Fruit fly (Drosophila melanogaster): ENCODE data around the gene CG17202.

The CG17202 gene

DNA sequence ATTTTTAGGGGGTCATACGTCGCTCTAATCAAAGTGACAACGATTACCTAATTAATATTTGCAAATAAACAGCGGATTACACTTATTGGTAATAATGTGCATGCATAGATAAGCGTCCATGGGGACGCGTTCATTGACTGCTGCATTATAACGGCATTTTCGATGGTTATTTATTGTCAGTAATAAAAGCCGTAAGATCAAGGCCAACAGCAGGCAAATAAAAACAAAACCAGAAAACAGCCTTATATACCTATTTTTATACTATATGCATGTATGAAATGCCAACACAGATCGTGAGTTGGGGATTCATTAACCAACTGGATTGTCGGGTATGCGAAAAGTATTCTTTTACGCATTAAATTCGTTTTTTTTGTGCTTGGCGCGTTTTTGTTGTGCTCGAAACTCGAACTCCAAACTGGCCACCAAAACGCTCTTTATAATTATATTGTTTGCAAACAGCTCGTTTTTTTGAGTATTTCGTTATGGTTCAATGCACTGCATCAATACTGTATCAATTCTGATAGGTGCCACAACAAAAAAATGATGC is 28.2 kb downstream of the CG17202 start:
- TF ChIP-seq Pif1B (GFP tag; optimal IDR thresholded peaks at IDR 0.05) (no peak), EcR (GFP tag; optimal IDR thresholded peaks at IDR 0.05) (peak; percentile 91)

DNA sequence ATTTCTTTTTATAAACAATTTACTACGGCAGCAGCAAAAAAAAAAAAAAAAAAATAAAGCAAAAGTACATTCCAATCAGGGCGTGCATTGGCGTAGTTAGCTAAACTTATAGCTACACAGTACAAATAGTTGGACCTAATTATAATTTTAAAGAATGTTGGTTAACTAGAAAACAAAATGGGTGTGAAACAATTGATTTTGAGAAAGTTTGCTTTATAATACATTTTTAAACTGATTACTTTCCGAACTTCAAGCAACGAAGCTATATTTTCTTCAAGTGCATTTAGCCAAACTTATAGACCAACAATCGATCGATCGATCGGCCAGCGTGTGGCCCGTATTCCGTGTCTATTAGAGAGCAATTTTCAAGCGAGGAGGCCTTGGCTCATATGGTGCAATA is 28.8 kb downstream of the CG17202 start:
- TF ChIP-seq rn (GFP tag; IDR thresholded peaks at IDR 0.05), result no peak
- peak; percentile 21 for TF ChIP-seq CG15710 (tag; optimal IDR thresholded peaks at IDR 0.05)
- no peak for TF ChIP-seq fd96Ca (GFP tag; IDR thresholded peaks at IDR 0.05)
- TF ChIP-seq CG8159 (tag; optimal IDR thresholded peaks at IDR 0.05), result peak; percentile 32
- TF ChIP-seq CG10348 (GFP tag; IDR thresholded peaks at IDR 0.05), result 0 out of 2 replicates have a peak, but pooled peaks have one; percentile 11
- 0 out of 3 replicates have a peak, but pooled peaks have one; percentile 49 for TF ChIP-seq CG4496 (GFP tag; IDR thresholded peaks at IDR 0.05)
- TF ChIP-seq CG32121 (GFP tag; IDR thresholded peaks at IDR 0.05), result peak; percentile 22; the same call in 1 of the 2 replicates
- no peak for TF ChIP-seq EcR (GFP tag; optimal IDR thresholded peaks at IDR 0.05)
- TF ChIP-seq Snoo (tag; optimal IDR thresholded peaks at IDR 0.05), result no peak
- TF ChIP-seq CG14655 (GFP tag; optimal IDR thresholded peaks at IDR 0.05), result no peak
- peak; percentile 29 for TF ChIP-seq Ets98B (GFP tag; IDR thresholded peaks at IDR 0.05)
- 0 out of 2 replicates have a peak, but pooled peaks have one; percentile 35 for TF ChIP-seq CG12605 (GFP tag; IDR thresholded peaks at IDR 0.05)
- no peak for TF ChIP-seq Pif1B (GFP tag; optimal IDR thresholded peaks at IDR 0.05)
- TF ChIP-seq CG17806 (tag; optimal IDR thresholded peaks at IDR 0.05), result peak; percentile 27
- peak; percentile 15 for TF ChIP-seq CG34367 (tag; optimal IDR thresholded peaks at IDR 0.05)
- TF ChIP-seq D1 (tag; optimal IDR thresholded peaks at IDR 0.05), result no peak
- peak; percentile 20 for TF ChIP-seq CG8301 (tag; optimal IDR thresholded peaks at IDR 0.05)
- TF ChIP-seq CG9948 (tag; optimal IDR thresholded peaks at IDR 0.05), result peak; percentile 22
- no peak for TF ChIP-seq gl (tag; optimal IDR thresholded peaks at IDR 0.05)
- TF ChIP-seq Pif1A (GFP tag; optimal IDR thresholded peaks at IDR 0.05), result no peak
- no peak for TF ChIP-seq CG13204 (GFP tag; optimal IDR thresholded peaks at IDR 0.05)

DNA sequence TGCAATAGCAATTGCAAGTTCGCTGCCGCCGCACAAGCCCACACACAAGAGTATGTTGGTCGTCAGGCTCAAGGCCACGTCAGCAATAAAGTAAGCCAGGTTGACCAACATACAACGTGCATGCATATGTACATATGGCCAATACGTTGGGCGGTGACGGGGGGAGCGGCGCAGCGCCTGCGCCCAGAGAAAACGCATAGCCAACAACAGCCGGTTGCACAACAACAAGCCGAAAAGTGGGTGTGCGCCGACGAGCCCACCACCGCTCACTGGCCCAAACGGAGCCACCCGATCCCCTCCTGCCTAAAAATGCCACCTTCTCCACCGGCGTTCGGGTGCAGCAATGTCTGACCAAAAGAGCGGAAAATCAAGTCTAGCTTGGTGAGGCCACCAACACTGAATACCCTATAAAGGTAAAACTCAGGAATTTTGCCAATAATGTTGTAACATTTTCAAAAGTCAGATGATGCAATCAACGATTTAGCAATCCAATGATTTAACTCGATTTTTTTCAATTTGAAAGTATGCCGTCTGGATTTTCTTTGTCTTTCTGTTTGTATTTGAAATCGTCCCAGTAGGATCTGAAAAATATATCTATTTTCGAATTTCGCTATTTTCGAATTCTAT is 29.4 kb downstream of the CG17202 start, which contains the start of gene CG5509:
TSS of gene CG5509 (plus strand) at position 577 of the 627 bp plus-strand sequence.
- no peak for TF ChIP-seq Pif1A (GFP tag; optimal IDR thresholded peaks at IDR 0.05)
- no peak for TF ChIP-seq CG14655 (GFP tag; optimal IDR thresholded peaks at IDR 0.05)
- TF ChIP-seq CG10348 (GFP tag; IDR thresholded peaks at IDR 0.05), result 0 out of 2 replicates have a peak, but pooled peaks have one; percentile 9
- TF ChIP-seq CG8159 (tag; optimal IDR thresholded peaks at IDR 0.05), result no peak
- peak; percentile 92 for TF ChIP-seq CG13204 (GFP tag; optimal IDR thresholded peaks at IDR 0.05)
- TF ChIP-seq EcR (GFP tag; optimal IDR thresholded peaks at IDR 0.05), result peak; percentile 63
- TF ChIP-seq Ets98B (GFP tag; IDR thresholded peaks at IDR 0.05), result peak; percentile 43
- 0 out of 3 replicates have a peak, but pooled peaks have one; percentile 22 for TF ChIP-seq CG4496 (GFP tag; IDR thresholded peaks at IDR 0.05)

DNA sequence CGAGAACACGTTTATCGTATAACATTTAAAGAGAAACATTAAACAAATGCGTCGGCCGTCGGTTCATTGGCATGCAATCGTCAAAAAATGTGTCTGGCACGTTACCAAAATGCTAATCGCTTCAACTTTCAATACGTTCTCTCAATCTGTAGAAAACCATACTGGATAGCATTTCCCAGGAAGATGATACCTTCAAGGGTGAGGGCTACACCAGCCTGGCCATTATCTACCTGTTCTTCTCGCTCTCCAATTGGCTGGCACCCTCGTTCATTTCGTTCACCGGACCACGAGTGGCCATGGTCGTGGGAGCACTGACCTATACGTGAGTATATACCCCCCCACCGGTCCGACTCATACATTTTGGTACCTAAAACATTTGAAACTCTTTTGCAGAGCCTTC is 31.9 kb downstream of the CG17202 start:
- TF ChIP-seq EcR (GFP tag; optimal IDR thresholded peaks at IDR 0.05) (peak; percentile 77), Snoo (tag; optimal IDR thresholded peaks at IDR 0.05) (no peak)

DNA sequence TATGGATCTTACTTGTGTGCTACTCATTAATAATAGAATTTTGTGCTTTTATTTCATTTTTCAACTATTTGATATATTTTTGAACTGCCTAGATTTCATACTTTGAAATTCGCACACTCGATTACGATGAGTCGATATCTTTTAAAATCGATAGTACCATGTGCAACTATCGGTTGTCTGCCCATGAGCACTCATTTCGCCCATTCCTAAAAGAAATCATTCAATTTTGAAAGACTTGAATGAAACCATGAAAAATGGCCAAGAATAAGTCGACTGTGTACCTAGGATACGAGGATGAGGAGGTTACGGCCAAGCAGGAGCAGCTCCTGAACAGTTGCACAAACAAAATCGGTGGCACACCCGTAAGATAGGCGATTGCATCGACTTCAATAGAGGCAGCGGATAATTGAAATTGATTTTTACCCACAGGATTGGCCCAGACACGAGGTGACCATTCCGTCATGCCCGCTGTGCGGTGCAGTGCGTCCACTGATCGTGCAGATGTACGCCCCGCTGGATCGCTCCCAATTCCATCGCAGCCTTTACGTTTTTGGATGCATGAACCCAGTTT is 33.9 kb downstream of the CG17202 start, which contains the start of gene trus:
TSS of gene trus (plus strand) at position 204 of the 571 bp plus-strand sequence.
- TF ChIP-seq CG32121 (GFP tag; IDR thresholded peaks at IDR 0.05), result no peak
- no peak for TF ChIP-seq fd96Ca (GFP tag; IDR thresholded peaks at IDR 0.05)
- TF ChIP-seq Ets98B (GFP tag; IDR thresholded peaks at IDR 0.05), result no peak
- TF ChIP-seq CG8301 (tag; optimal IDR thresholded peaks at IDR 0.05), result no peak
- no peak for TF ChIP-seq gl (tag; optimal IDR thresholded peaks at IDR 0.05)
- TF ChIP-seq CG13204 (GFP tag; optimal IDR thresholded peaks at IDR 0.05), result no peak
- TF ChIP-seq D1 (tag; optimal IDR thresholded peaks at IDR 0.05), result no peak
- no peak for TF ChIP-seq CG4496 (GFP tag; IDR thresholded peaks at IDR 0.05)
- no peak for TF ChIP-seq CG17806 (tag; optimal IDR thresholded peaks at IDR 0.05)
- no peak for TF ChIP-seq CG12605 (GFP tag; IDR thresholded peaks at IDR 0.05)
- TF ChIP-seq CG15710 (tag; optimal IDR thresholded peaks at IDR 0.05), result no peak
- no peak for TF ChIP-seq CG14655 (GFP tag; optimal IDR thresholded peaks at IDR 0.05)

DNA sequence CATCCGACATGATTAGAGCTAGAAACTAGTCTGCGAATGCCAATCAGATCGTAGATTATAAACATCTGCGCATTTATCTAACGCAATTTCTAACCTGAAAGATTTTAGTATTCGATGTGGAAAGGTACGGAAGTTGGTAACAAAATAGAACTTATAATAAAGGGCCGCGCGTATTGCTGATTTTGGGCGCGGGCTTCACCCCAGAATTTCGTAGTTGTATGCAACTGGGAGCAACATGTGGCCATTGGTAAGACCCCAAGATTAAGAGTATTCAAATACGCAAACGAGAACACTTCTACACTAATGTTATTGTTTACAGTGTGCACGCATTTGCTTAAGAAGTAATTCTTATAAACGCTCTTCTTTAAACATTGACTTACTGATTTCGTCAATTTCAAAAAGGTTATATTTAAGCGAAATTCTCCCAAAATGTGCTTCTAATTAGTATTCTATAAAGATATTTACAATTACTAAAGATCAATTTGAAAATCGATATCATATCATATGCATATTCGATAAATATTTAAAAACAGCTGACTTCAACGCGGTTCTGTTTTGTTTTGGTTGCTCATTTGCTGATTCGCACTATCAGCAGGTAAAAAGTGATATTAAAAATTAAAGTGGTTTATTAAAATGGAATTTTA is 37.4 kb downstream of the CG17202 start, which contains the start of the genes CG5961 and Polr3C:
TSS of gene CG5961 (minus strand) at position 416 of the 644 bp plus-strand sequence.
TSS of gene Polr3C (plus strand) at position 536 of the 644 bp plus-strand sequence.
- TF ChIP-seq CG12605 (GFP tag; IDR thresholded peaks at IDR 0.05) (no peak), CG8301 (tag; optimal IDR thresholded peaks at IDR 0.05) (no peak), CG15710 (tag; optimal IDR thresholded peaks at IDR 0.05) (no peak), gl (tag; optimal IDR thresholded peaks at IDR 0.05) (no peak), CG10348 (GFP tag; IDR thresholded peaks at IDR 0.05) (no peak), CG32121 (GFP tag; IDR thresholded peaks at IDR 0.05) (no peak), rn (GFP tag; IDR thresholded peaks at IDR 0.05) (no peak), Pif1A (GFP tag; optimal IDR thresholded peaks at IDR 0.05) (no peak), Snoo (tag; optimal IDR thresholded peaks at IDR 0.05) (no peak), CG34367 (tag; optimal IDR thresholded peaks at IDR 0.05) (no peak), CG8159 (tag; optimal IDR thresholded peaks at IDR 0.05) (no peak), EcR (GFP tag; optimal IDR thresholded peaks at IDR 0.05) (no peak), CG17806 (tag; optimal IDR thresholded peaks at IDR 0.05) (no peak), Pif1B (GFP tag; optimal IDR thresholded peaks at IDR 0.05) (no peak), Ets98B (GFP tag; IDR thresholded peaks at IDR 0.05) (no peak), CG13204 (GFP tag; optimal IDR thresholded peaks at IDR 0.05) (no peak), CG4496 (GFP tag; IDR thresholded peaks at IDR 0.05) (no peak), fd96Ca (GFP tag; IDR thresholded peaks at IDR 0.05) (no peak)
